Fruit fly (Drosophila melanogaster) whole organism, embryonic: ENCODE data around the gene tub.

Experiments used
- Atf-2 ChIP-seq: fragments of 200-800 bp; sonication (Bioruptor generic); optimal IDR thresholded peaks from 2 replicates; lab custom pipeline; 2016; ENCODE audit warnings: missing biosample characterization, missing genetic modification characterization
- CG1024 ChIP-seq: fragments of 200-800 bp; sonication (Bioruptor generic); IDR thresholded peaks from 2 replicates; pipeline ENCODE4 v1.3.6; 2022; ENCODE audit warnings: missing biosample characterization, missing genetic modification characterization
- CG10267 ChIP-seq: fragments of 200-800 bp; sonication (Bioruptor generic); optimal IDR thresholded peaks from 2 replicates; lab custom pipeline; 2018; ENCODE audit warnings: missing biosample characterization, mild to moderate bottlenecking, missing genetic modification characterization, moderate library complexity
- CG11695 ChIP-seq: fragments of 200-800 bp; sonication (Bioruptor generic); IDR thresholded peaks from 3 replicates; pipeline ENCODE4 v1.3.6; 2022; ENCODE audit warnings: missing biosample characterization, missing genetic modification characterization
- CG15514 ChIP-seq: fragments of 200-800 bp; sonication (Bioruptor generic); optimal IDR thresholded peaks from 3 replicates; lab custom pipeline; 2017; ENCODE audit warnings: missing biosample characterization, missing genetic modification characterization, mild to moderate bottlenecking, moderate library complexity, missing genetic modification reagents
- CG1603 ChIP-seq: fragments of 200-800 bp; sonication (Bioruptor generic); optimal IDR thresholded peaks from 2 replicates; lab custom pipeline; 2019; ENCODE audit warnings: missing biosample characterization, mild to moderate bottlenecking, missing genetic modification characterization, moderate library complexity
- CG17385 ChIP-seq: fragments of 200-800 bp; sonication (Bioruptor generic); optimal IDR thresholded peaks from 3 replicates; lab custom pipeline; 2018; ENCODE audit warnings: missing biosample characterization, mild to moderate bottlenecking, missing genetic modification characterization
- CG17829 ChIP-seq: fragments of 200-800 bp; optimal IDR thresholded peaks from 2 replicates; lab custom pipeline; 2019; ENCODE audit warnings: missing biosample characterization, mild to moderate bottlenecking, missing genetic modification characterization, moderate library complexity
- CG2116 ChIP-seq: fragments of 200-800 bp; sonication (Bioruptor generic); optimal IDR thresholded peaks from 3 replicates; lab custom pipeline; 2018; ENCODE audit warnings: missing biosample characterization, mild to moderate bottlenecking, missing genetic modification characterization
- CG34224 ChIP-seq: fragments of 200-800 bp; sonication (Bioruptor generic); IDR thresholded peaks from 3 replicates; pipeline ENCODE4 v1.3.6; 2022; ENCODE audit warnings: missing biosample characterization, missing genetic modification characterization; ENCODE audit not compliant: partially characterized antibody
- CG3847 ChIP-seq: fragments of 200-800 bp; sonication (Bioruptor generic); IDR thresholded peaks from 2 replicates; pipeline ENCODE4 v1.3.6; 2022; ENCODE audit warnings: missing biosample characterization, missing genetic modification characterization
- CG42726 ChIP-seq: fragments of 200-800 bp; sonication (Bioruptor generic); IDR thresholded peaks from 2 replicates; pipeline ENCODE4 v1.3.6; 2022; ENCODE audit warnings: missing biosample characterization, missing genetic modification characterization; ENCODE audit not compliant: partially characterized antibody
- CG6689 ChIP-seq: fragments of 200-800 bp; sonication (Bioruptor generic); IDR thresholded peaks from 2 replicates; pipeline ENCODE4 v1.3.6; 2022; ENCODE audit warnings: missing biosample characterization, missing genetic modification characterization
- CG6791 ChIP-seq: fragments of 200-800 bp; sonication (Bioruptor generic); IDR thresholded peaks from 3 replicates; pipeline ENCODE4 v1.3.6; 2022; ENCODE audit warnings: missing biosample characterization, missing genetic modification characterization; ENCODE audit not compliant: partially characterized antibody
- CG7963 ChIP-seq: fragments of 200-800 bp; sonication (Bioruptor generic); IDR thresholded peaks from 3 replicates; pipeline ENCODE4 v1.3.6; 2022; ENCODE audit warnings: missing biosample characterization, missing genetic modification characterization; ENCODE audit not compliant: partially characterized antibody
- CG8924 ChIP-seq: fragments of 200-800 bp; optimal IDR thresholded peaks from 3 replicates; lab custom pipeline; 2019; ENCODE audit warnings: missing biosample characterization, mild to moderate bottlenecking, missing genetic modification characterization, moderate library complexity
- Doc3 ChIP-seq: fragments of 200-800 bp; sonication (Bioruptor generic); IDR thresholded peaks from 3 replicates; pipeline ENCODE4 v1.3.6; 2022; ENCODE audit warnings: missing biosample characterization, missing genetic modification characterization; ENCODE audit not compliant: partially characterized antibody
- Dp ChIP-seq: fragments of 200-800 bp; sonication (Bioruptor generic); optimal IDR thresholded peaks from 2 replicates; lab custom pipeline; 2018; ENCODE audit warnings: missing biosample characterization, mild to moderate bottlenecking, missing genetic modification characterization, moderate library complexity
- Dref ChIP-seq: fragments of 200-800 bp; sonication (Bioruptor generic); IDR thresholded peaks from 2 replicates; pipeline ENCODE4 v1.3.6; 2022; ENCODE audit warnings: missing biosample characterization, missing genetic modification characterization
- E2f1 ChIP-seq: fragments of 200-800 bp; sonication (Bioruptor generic); IDR thresholded peaks from 2 replicates; pipeline ENCODE4 v1.3.6; 2022; ENCODE audit warnings: missing biosample characterization, missing genetic modification characterization
- Ets65A ChIP-seq: fragments of 200-800 bp; sonication (Bioruptor generic); peaks from one replicate; lab custom pipeline; 2016; ENCODE audit warnings: missing biosample characterization, missing genetic modification characterization
- Ets97D ChIP-seq: fragments of 200-800 bp; sonication (Bioruptor generic); optimal IDR thresholded peaks from 3 replicates; lab custom pipeline; 2016; ENCODE audit warnings: missing biosample characterization, missing genetic modification characterization
- Fer1 ChIP-seq: fragments of 200-800 bp; sonication (Bioruptor generic); optimal IDR thresholded peaks from 2 replicates; lab custom pipeline; 2017; ENCODE audit warnings: missing biosample characterization, mild to moderate bottlenecking, missing genetic modification characterization
- HLH4C ChIP-seq: fragments of 200-800 bp; sonication (Bioruptor generic); IDR thresholded peaks from 3 replicates; pipeline ENCODE4 v1.3.6; 2022; ENCODE audit warnings: missing biosample characterization, missing genetic modification characterization; ENCODE audit not compliant: partially characterized antibody
- MESR4 ChIP-seq: fragments of 200-800 bp; sonication (Bioruptor generic); optimal IDR thresholded peaks from 2 replicates; lab custom pipeline; 2018; ENCODE audit warnings: missing biosample characterization, mild to moderate bottlenecking, missing genetic modification characterization, moderate library complexity
- Med ChIP-seq: fragments of 200-800 bp; sonication (Bioruptor generic); peaks from one replicate; lab custom pipeline; 2016; ENCODE audit warnings: missing biosample characterization, missing genetic modification characterization, mild to moderate bottlenecking, inconsistent platforms, moderate library complexity
- Ravus ChIP-seq: fragments of 200-800 bp; sonication (Bioruptor generic); IDR thresholded peaks from 2 replicates; pipeline ENCODE4 v1.3.6; 2022; ENCODE audit warnings: missing biosample characterization, missing genetic modification characterization
- Spps ChIP-seq: fragments of 200-800 bp; sonication (Bioruptor generic); optimal IDR thresholded peaks from 2 replicates; lab custom pipeline; 2018; ENCODE audit warnings: missing biosample characterization, mild to moderate bottlenecking, missing genetic modification characterization
- Sry-δ ChIP-seq: fragments of 200-800 bp; sonication (Bioruptor generic); optimal IDR thresholded peaks from 2 replicates; lab custom pipeline; 2016; ENCODE audit warnings: missing biosample characterization, missing genetic modification characterization
- YL-1 ChIP-seq: fragments of 200-800 bp; sonication (Bioruptor generic); optimal IDR thresholded peaks from 3 replicates; lab custom pipeline; 2017; ENCODE audit warnings: missing biosample characterization, mild to moderate bottlenecking, missing genetic modification characterization
- amos ChIP-seq: fragments of 200-800 bp; sonication (Bioruptor generic); IDR thresholded peaks from 2 replicates; pipeline ENCODE4 v1.3.6; 2022; ENCODE audit warnings: missing biosample characterization, missing genetic modification characterization; ENCODE audit not compliant: partially characterized antibody
- chinmo ChIP-seq: fragments of 200-800 bp; sonication (Bioruptor generic); IDR thresholded peaks from 4 replicates; pipeline ENCODE4 v1.3.6; 2022; ENCODE audit warnings: missing biosample characterization, missing genetic modification characterization; ENCODE audit not compliant: partially characterized antibody
- gfzf ChIP-seq: fragments of 200-800 bp; sonication (Bioruptor generic); optimal IDR thresholded peaks from 2 replicates; lab custom pipeline; 2016; ENCODE audit warnings: missing biosample characterization, mild to moderate bottlenecking, missing genetic modification characterization, moderate library complexity
- hb ChIP-seq: fragments of 200-800 bp; sonication (Bioruptor generic); IDR thresholded peaks from 3 replicates; pipeline ENCODE4 v1.3.6; 2022; ENCODE audit warnings: missing biosample characterization, missing genetic modification characterization; ENCODE audit not compliant: partially characterized antibody
- hkb ChIP-seq, 2 experiments: fragments of 200-800 bp in 1 of 2; fragments of >200 bp in 1 of 2; sonication (Bioruptor generic) in 1 of 2; IDR thresholded peaks in 1 of 2; optimal IDR thresholded peaks in 1 of 2; 2 replicates each; pipeline versions ENCODE4 v1.3.6 to Lab custom; 2017 to 2022; ENCODE audit warnings: missing biosample characterization in 1 of 2, missing genetic modification characterization in 1 of 2
- hth ChIP-seq: fragments of >200 bp; optimal IDR thresholded peaks from 2 replicates; lab custom pipeline; 2017; ENCODE audit warnings: inconsistent platforms
- inv ChIP-seq: fragments of 200-800 bp; sonication (Bioruptor generic); IDR thresholded peaks from 2 replicates; pipeline ENCODE4 v1.3.6; 2022; ENCODE audit warnings: missing biosample characterization, missing genetic modification characterization; ENCODE audit not compliant: partially characterized antibody
- luna ChIP-seq: fragments of 200-800 bp; sonication (Bioruptor generic); optimal IDR thresholded peaks from 2 replicates; lab custom pipeline; 2016; ENCODE audit warnings: missing biosample characterization, missing genetic modification characterization
- mld ChIP-seq: fragments of 200-800 bp; sonication (Bioruptor generic); IDR thresholded peaks from 3 replicates; pipeline ENCODE4 v1.3.6; 2022; ENCODE audit warnings: missing biosample characterization, missing genetic modification characterization; ENCODE audit not compliant: partially characterized antibody
- nerfin-2 ChIP-seq: fragments of 200-800 bp; sonication (Bioruptor generic); IDR thresholded peaks from 2 replicates; pipeline ENCODE4 v1.3.6; 2022; ENCODE audit warnings: missing biosample characterization, missing genetic modification characterization; ENCODE audit not compliant: partially characterized antibody
- pzg ChIP-seq: fragments of 200-800 bp; sonication (Bioruptor generic); optimal IDR thresholded peaks from 3 replicates; lab custom pipeline; 2018; ENCODE audit warnings: missing biosample characterization, mild to moderate bottlenecking, missing genetic modification characterization, moderate library complexity
- sna ChIP-seq: fragments of 200-800 bp; sonication (Bioruptor generic); IDR thresholded peaks from 2 replicates; pipeline ENCODE4 v1.3.6; 2022; ENCODE audit warnings: missing biosample characterization, missing genetic modification characterization; ENCODE audit not compliant: partially characterized antibody
- sug ChIP-seq: fragments of 200-800 bp; optimal IDR thresholded peaks from 2 replicates; lab custom pipeline; 2019; ENCODE audit warnings: missing biosample characterization, mild to moderate bottlenecking, missing genetic modification characterization, moderate library complexity
- tap ChIP-seq: fragments of 200-800 bp; optimal IDR thresholded peaks from 3 replicates; lab custom pipeline; 2019; ENCODE audit warnings: missing biosample characterization, mild to moderate bottlenecking, missing genetic modification characterization, moderate library complexity
- tna ChIP-seq: fragments of 200-800 bp; sonication (Bioruptor generic); IDR thresholded peaks from 2 replicates; pipeline ENCODE4 v1.3.6; 2022; ENCODE audit warnings: missing biosample characterization, missing genetic modification characterization; ENCODE audit not compliant: partially characterized antibody
- vnd ChIP-seq: fragments of 200-800 bp; sonication (Bioruptor generic); IDR thresholded peaks from 3 replicates; pipeline ENCODE4 v1.3.6; 2022; ENCODE audit warnings: missing biosample characterization, missing genetic modification characterization; ENCODE audit not compliant: partially characterized antibody

The tub gene

DNA sequence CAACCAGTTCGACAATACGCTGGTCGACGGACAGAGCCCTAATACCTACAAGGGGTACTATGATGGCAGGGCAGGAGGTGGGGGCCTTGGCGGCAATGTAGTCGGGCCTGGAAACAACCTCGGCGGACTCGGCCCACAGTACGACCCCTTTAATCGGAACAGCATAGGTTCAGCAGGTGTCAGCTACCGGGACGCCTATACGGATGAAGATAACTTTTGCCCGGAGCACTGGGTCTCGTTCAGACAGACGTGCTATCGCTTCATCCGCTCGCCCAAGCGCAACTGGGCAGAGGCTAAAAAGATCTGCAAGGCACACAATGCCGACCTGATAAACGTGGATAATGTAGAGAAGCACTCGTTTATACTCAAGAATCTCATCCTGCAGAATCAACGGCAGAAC lies 5.4 kb upstream of the tub start:
- 0 out of 2 replicates have a peak, but pooled peaks have one; percentile 9 for TF ChIP-seq CG1024 (GFP tag; lab: Robert Waterston, UW)
- TF ChIP-seq Spps, result no peak
- peak; percentile 39 for TF ChIP-seq Med (GFP tag; lab: Kevin White, UChicago)
- no peak for TF ChIP-seq CG11695
- TF ChIP-seq, all 482 proteins: peak for 2

dm6 chr3R:4390133-4390532 lies 2.6 kb downstream of the tub start, which contains the start of gene CG14646:
Gene CG14646, plus strand, starts transcription at chr3R:4390366.
- TF ChIP-seq HLH4C (peak; percentile 83), luna (no peak), CG2116 (peak; percentile 61), CG34224 (peak; percentile 92), CG15514 (peak; percentile 30), sug (tag; lab: Kevin White, UChicago) (no peak), hkb (optimal IDR thresholded peaks at IDR 0.05; lab: Kevin White, UChicago) (no peak), hkb (GFP tag; IDR thresholded peaks at IDR 0.05; lab: Robert Waterston, UW) (no peak), pzg (GFP tag; lab: Kevin White, UChicago) (peak; percentile 69), Sry-δ (GFP tag; lab: Kevin White, UChicago) (peak; percentile 86), inv (GFP tag; lab: Robert Waterston, UW) (peak; percentile 65), tna (GFP tag; lab: Robert Waterston, UW) (peak; percentile 56; the same call in 1 of the 2 replicates), hth (lab: Kevin White, UChicago) (no peak), CG7963 (GFP tag; lab: Robert Waterston, UW) (peak; percentile 66), CG8924 (tag; lab: Kevin White, UChicago) (no peak), CG17385 (GFP tag; lab: Kevin White, UChicago) (no peak), CG17829 (tag; lab: Kevin White, UChicago) (peak; percentile 8), Ets65A (GFP tag; lab: Kevin White, UChicago) (peak; percentile 24), MESR4 (GFP tag; lab: Kevin White, UChicago) (peak; percentile 59), gfzf (GFP tag; lab: Kevin White, UChicago) (peak; percentile 5), Dp (peak; percentile 93), nerfin-2 (GFP tag; lab: Robert Waterston, UW) (peak; percentile 70), Med (GFP tag; lab: Kevin White, UChicago) (peak; percentile 80), CG1603 (peak; percentile 30), Dref (GFP tag; lab: Robert Waterston, UW) (peak; percentile 83), Doc3 (GFP tag; lab: Robert Waterston, UW) (peak; percentile 87), CG3847 (GFP tag; lab: Robert Waterston, UW) (no peak), vnd (peak; percentile 81), sna (peak; percentile 78), amos (GFP tag; lab: Robert Waterston, UW) (peak; percentile 92), CG6689 (GFP tag; lab: Robert Waterston, UW) (no peak), tap (tag; lab: Kevin White, UChicago) (no peak), hb (GFP tag; lab: Robert Waterston, UW) (peak; percentile 78), chinmo (GFP tag; lab: Robert Waterston, UW) (0 out of 4 replicates have a peak, but pooled peaks have one; percentile 65), Ravus (GFP tag; lab: Robert Waterston, UW) (no peak), CG10267 (tag; lab: Kevin White, UChicago) (peak; percentile 20), E2f1 (GFP tag; lab: Robert Waterston, UW) (no peak), CG42726 (GFP tag; lab: Robert Waterston, UW) (peak; percentile 54; the same call in 1 of the 2 replicates), Ets97D (GFP tag; lab: Kevin White, UChicago) (peak; percentile 24), YL-1 (GFP tag; lab: Kevin White, UChicago) (peak; percentile 29), mld (GFP tag; lab: Robert Waterston, UW) (peak; percentile 85; the same call in 2 of the 3 replicates), Atf-2 (no peak), Fer1 (GFP tag; lab: Kevin White, UChicago) (peak; percentile 3), CG6791 (peak; percentile 92)
